Fruit fly (Drosophila melanogaster): ENCODE results near the gene CG34248.

CG34248 gene

DNA sequence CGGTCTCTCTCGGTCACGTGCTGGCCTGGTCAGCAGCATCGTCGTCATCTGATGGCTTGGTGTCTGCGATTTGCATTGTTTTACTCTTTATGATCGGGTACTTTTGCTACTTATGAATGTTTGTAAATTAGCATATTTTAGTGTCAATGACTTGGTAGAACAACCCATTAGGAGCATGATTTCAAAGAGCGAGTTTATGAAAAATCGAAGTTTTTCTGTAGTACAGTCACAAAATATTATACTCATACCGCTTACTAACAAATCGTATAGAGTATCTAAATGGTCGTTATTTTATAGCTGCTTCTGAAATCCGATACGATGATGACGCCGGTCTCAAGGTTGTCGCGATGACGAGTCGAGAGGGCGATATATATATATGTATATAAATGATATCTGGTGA is 15.6 kb upstream of the CG34248 start:
- TF ChIP-seq CTCF (optimal IDR thresholded peaks at IDR 0.05) (no peak), CG8478 (optimal IDR thresholded peaks at IDR 0.05) (no peak)

DNA sequence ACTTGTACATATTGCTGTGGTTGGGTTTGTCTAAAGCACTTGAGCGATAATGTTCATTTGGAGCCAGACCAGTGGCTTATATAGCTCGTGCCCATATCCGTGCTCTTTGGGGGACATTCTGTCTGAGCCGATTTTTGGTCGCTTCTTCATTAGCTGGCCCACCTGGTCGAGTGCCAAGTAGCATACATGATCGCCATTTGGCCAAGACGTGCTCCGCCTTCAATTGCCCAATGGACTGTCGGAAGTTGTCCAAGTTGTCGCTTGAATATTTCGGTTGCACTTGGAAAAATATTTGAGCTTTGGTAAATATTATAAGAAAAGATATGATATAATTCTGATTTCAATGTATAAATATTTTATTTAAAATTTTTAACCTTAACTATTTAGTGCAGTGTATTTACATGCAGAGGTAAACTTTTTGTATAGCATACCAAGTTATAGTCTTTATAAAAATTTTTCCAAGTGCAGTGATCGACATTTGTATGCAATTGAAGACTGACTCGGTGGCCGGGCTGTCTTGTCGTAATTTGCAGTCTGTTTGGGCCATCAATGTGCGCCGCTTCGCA is 14.7 kb upstream of the CG34248 start, which contains the start of gene CG13047:
Gene CG13047, minus strand, starts transcription at position 51 of the 566 bp plus-strand sequence.
- TF ChIP-seq CG8478 (optimal IDR thresholded peaks at IDR 0.05): no peak
- no peak for TF ChIP-seq CTCF (optimal IDR thresholded peaks at IDR 0.05)

DNA sequence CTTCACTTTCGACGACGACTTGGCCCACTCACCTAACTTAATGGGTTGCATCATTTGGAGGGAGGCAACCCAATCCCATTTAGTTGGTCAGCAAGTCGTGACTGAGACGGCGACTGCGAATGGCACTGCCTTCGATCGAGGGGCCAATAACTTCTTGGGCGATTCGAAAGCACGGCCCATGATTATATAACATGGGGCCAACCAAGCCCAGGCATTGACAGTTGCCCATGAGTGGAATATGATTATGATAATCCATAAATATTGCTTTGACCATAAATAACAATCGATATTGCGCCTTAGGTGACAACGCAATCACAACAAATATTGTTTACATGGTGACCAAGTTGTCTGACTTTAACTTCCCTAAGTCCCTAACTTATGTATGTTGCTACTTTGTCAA is 13.1 kb upstream of the CG34248 start, which contains the start of gene CG13048:
Gene CG13048, minus strand, starts transcription at position 101 of the 400 bp plus-strand sequence.
- no peak for TF ChIP-seq CTCF (optimal IDR thresholded peaks at IDR 0.05)
- no peak for TF ChIP-seq CG8478 (optimal IDR thresholded peaks at IDR 0.05)

DNA sequence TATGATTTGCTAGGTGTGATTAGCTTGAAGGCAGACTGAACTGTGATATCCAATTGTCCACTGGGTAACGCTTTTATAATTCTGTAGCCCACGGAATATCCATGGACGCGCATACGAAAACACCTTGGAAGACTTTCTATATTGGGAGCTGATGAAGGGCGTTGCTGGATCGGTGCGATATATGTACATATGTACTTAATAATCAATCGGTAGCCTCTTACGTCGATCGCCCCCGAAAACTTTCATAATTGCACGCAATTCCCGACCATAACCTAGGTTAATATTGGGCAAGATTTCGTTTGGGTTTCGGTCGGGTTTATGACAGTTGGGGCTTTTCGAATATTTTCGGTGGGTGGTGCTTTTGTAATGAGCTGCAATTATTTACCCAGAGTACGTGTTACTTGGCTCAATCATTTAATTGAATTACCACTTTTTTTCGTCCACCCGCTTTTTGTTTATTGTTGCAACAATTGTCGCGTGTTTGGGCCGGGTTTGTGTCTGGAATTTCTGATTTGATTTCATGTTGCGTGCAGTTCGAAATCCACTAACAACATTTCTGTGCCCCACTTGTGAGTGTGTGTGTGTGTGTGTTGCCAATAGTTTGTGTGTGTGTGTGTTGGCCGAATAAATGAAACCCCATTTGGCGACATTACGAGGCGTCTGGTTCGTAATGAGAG is 11.3 kb upstream of the CG34248 start, which contains the start of gene CG13049:
Gene CG13049, minus strand, starts transcription at position 51 of the 677 bp plus-strand sequence.
- TF ChIP-seq CG8478 (optimal IDR thresholded peaks at IDR 0.05) (no peak), CTCF (optimal IDR thresholded peaks at IDR 0.05) (no peak)

DNA sequence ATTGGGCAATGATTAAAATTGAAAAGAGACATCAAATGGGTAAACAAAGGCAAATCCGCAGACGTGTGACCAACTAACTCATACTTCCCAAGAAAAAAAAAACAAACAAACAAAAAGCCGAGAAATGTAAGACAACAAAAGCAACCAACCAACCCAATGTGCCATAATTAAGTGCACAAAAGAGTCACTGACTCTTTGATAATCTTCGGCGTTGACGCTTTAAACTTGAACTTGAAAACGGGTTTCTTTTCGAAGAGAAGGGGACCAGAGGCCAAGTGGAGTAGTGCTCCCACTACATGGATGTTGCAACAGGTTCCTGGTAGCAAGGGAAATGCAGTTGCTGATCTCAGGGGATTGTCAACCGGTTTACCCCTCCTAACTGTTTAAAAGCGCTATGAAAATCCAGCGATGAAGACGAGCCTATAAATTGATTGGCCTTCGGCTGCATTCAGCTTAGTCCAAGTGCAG is 9.3 kb upstream of the CG34248 start, which contains the start of gene CG13064:
Gene CG13064, plus strand, starts transcription at position 418 of the 468 bp plus-strand sequence.
- TF ChIP-seq CTCF (optimal IDR thresholded peaks at IDR 0.05) (no peak), CG8478 (optimal IDR thresholded peaks at IDR 0.05) (no peak)

DNA sequence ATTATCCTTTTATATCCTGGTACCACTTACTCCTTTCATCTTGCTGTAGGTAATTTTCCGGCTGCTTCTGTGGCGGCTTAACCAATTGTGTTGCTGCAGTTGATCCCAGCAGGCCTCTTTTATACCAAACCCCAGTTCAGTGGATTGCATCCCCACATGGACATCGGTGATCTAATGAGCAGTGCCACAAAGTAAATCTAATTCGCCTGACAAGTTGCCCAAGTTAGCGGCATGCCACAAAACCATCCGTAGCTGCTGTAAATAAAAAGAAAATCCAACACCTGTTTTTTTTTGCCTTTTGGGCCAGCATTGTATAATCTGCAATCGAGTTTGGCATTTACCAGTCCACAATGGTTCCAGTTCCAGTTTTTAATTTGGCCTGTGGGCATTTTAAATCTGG is 8.5 kb upstream of the CG34248 start, which contains the start of gene CG13050:
Gene CG13050, minus strand, starts transcription at position 101 of the 400 bp plus-strand sequence.
- TF ChIP-seq CG8478 (optimal IDR thresholded peaks at IDR 0.05): no peak
- TF ChIP-seq CTCF (optimal IDR thresholded peaks at IDR 0.05): no peak

DNA sequence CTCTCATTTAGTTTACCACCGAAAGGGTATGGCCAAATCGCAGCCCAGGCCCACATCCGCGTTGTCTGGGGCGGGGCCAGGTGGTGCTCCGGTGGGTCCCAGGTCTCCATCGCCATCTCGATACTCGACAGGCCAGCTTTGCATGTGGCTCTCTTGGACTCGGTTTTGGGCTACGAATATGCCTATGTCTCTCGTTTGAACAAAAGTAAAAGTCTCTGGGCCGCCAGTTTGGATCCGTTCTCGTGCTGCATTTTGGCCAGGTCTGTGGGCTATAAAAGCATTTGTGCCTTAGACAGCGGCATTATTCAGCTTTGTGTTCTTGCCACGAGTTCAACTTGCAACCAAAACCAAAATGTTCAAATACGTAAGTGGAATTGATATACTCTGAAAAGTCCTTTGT is 6.4 kb upstream of the CG34248 start, which contains the start of gene CG13065:
Gene CG13065, plus strand, starts transcription at position 301 of the 400 bp plus-strand sequence.
- no peak for TF ChIP-seq CTCF (optimal IDR thresholded peaks at IDR 0.05)
- no peak for TF ChIP-seq CG8478 (optimal IDR thresholded peaks at IDR 0.05)

DNA sequence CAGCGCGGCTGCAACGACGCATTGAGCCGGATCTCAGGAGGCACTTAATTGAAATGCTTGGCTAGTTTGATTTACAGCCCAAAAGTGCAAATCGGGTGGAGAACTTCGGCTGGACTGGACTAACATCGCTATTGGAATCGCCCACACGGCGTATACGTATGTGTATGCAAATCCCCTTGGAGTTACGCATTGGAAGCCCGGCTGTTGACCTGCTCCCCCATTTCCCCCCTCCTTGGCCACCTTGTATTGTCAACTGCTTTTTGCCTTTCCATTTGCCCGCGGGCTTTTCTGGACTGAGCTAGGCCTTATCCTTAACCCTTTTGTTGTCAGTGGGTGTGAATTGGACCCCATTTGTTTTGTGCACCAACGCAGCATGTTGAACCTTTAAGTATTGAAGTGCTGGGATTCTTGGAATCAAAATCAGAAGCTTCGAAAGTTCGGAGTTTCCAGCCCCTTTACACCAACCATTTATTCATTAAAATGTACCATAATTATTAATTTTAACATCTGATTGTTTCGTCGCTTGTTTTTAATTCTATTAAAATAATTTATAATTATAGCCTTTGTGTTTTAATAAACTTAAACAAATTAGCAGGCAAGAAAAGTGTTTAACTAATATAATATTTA is 4.8 kb upstream of the CG34248 start:
- no peak for TF ChIP-seq CG8478 (optimal IDR thresholded peaks at IDR 0.05)
- TF ChIP-seq CTCF (optimal IDR thresholded peaks at IDR 0.05): no peak

DNA sequence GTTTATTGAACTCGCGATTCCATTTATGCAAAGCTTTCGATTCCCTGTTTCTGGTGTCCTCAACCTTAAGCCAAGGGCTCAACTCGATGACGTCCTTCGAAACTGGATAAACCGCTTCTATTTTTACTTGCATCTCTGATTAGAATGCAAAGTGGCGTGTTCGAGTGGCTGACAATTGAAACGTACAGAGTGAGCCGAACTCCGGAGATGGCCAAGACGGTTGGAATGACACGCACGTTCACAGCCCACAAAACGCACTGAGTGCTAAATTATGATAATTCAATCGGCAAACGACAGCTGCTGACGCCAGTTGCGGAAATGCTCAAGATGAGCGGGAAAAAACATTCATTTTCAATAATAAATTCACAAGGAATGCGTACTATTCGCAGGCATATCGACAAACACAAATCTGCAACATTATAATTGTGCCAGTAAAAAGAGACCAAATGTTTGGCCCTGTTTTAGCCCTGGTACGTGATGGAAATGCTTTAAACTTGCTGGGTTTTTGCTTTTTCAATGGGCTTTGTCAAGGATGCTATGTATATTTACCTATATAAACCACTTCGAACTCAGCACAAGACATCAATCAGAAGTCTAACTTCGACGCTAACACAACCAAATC is 1.7 kb upstream of the CG34248 start, which contains the start of gene CG13066:
Gene CG13066, plus strand, starts transcription at position 572 of the 622 bp plus-strand sequence.
- TF ChIP-seq CTCF (optimal IDR thresholded peaks at IDR 0.05) (no peak), CG8478 (optimal IDR thresholded peaks at IDR 0.05) (no peak)

DNA sequence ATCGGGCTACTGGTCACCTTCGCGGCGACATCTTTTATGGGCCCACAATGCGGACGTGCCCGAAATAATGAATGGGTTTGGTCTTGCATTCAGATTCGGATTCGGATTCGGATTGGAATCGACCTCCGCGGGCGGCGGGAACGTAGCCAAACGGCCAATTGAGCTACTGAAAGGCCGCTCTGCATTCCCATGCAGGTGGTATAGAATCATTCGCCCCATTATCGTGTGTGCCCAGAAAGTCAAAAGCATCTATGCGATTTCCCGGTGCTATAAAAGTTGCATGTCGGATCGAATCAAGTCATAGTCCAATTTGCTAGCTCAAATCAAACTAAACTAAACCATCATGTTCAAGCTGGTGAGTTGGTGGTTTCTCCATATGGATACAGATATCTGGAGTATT is 1.6 kb downstream of the CG34248 start, which contains the start of gene CG13068:
Gene CG13068, plus strand, starts transcription at position 301 of the 400 bp plus-strand sequence.
- no peak for TF ChIP-seq CTCF (optimal IDR thresholded peaks at IDR 0.05)
- TF ChIP-seq CG8478 (optimal IDR thresholded peaks at IDR 0.05): no peak

DNA sequence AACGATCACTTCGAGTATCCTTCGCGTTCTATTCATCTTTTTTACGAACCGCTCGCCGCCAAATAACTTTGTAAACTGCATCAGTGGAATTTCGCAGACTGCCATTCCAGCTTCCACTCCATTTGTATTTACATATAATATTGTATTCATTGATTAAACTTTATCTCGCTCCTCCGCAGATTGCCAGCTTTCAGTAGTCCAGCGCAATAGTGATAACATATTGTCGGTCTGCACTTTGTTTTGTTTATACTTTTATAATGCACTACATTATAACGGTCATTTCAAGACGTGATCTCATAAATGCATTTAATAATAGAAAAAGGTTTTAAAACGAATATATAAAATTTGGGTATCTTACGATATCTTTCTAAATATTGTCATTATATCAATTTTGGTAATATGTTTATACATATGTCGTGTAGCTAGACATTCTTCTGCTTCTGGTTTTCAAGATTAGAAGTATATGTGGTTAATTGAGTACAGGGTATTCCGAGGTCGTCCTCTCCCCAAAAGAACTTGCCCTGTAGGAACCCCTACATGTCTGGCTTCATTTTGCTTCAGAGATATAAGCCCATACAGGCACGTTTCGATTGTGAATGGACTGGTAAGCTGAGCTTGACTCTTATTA is 2.5 kb downstream of the CG34248 start, which contains the start of gene CG4950:
Gene CG4950, minus strand, starts transcription at position 51 of the 628 bp plus-strand sequence.
- TF ChIP-seq CG8478 (optimal IDR thresholded peaks at IDR 0.05): no peak
- TF ChIP-seq CTCF (optimal IDR thresholded peaks at IDR 0.05): no peak

DNA sequence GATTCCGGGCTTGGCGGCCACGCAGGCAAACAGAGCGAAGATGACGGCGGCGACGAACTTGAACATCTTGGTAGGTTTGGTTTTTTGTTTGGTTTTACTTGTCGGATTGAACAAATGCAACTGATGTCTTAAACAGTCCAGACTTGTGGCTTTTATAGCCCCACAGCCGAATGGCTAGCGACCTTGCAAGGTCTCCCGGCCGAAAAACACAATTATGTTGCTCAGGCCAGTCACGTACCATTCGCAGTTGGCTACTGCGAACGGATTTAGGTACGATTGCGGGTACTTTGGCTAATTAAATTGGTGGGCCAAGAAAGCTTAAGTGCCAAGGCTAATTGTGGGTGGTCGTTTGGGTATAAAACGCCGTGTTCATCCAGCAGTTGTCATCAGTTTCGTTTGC is 5.7 kb downstream of the CG34248 start, which contains the start of the genes CG13051 and CG13069:
Gene CG13051, minus strand, starts transcription at position 101 of the 400 bp plus-strand sequence.
Gene CG13069, plus strand, starts transcription at position 386 of the 400 bp plus-strand sequence.
- TF ChIP-seq CTCF (optimal IDR thresholded peaks at IDR 0.05) (no peak), CG8478 (optimal IDR thresholded peaks at IDR 0.05) (no peak)

DNA sequence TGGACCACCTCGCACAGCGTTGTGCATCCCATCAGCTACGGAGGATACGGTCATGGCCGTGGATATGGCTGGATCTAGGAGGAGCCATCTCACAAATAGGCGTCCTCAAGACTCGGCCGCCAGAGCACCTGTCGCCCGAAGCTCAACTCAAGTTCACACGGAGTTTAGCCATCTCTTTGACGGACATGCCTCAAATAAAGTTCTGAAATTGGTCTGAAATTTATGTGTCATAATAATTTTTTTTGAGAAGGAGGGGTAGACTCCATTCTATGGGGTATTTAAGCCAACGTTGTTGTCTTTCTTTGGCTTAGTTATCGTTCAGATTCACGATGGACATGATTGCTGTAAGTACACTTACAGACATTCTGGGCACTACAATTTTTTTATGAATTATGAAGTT is 7.7 kb downstream of the CG34248 start, which contains the start of gene CG13070:
Gene CG13070, plus strand, starts transcription at position 301 of the 400 bp plus-strand sequence.
- TF ChIP-seq CTCF (optimal IDR thresholded peaks at IDR 0.05): no peak
- no peak for TF ChIP-seq CG8478 (optimal IDR thresholded peaks at IDR 0.05)

DNA sequence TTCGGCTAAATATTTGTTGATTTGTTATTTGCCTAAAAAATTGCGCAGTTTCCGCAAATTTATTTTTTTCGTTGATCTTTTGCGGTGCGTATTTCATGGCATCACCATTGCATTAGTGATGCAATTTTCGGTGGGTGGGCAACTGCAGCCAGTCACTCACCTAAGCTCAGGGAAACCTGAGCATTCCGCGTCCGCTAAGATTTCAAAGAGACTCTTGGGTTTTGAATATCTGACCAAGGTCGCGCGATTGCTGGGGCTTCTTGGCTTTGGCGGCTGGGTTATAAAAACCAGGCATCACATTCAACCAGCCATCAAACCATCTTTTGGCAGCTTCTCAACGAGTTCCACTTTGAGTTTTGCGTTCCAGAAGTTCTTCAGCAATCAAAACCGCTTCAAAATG is 8.3 kb downstream of the CG34248 start, which contains the start of gene CG13071:
Gene CG13071, plus strand, starts transcription at position 301 of the 400 bp plus-strand sequence.
- TF ChIP-seq CTCF (optimal IDR thresholded peaks at IDR 0.05): no peak
- no peak for TF ChIP-seq CG8478 (optimal IDR thresholded peaks at IDR 0.05)

All from S2 (cell line).